Fruit fly (Drosophila melanogaster): ENCODE measurements around the gene CG11695.
"Not testable (repeated sequence)": the region's sequence is repeated elsewhere in the genome, so short reads cannot be mapped to it uniquely, and the experiment has no call there.

The CG11695 gene

dm6 chrX:11580200-11580840, 3.6 kb downstream of the CG11695 start, which contains the start of gene nod:
nod (plus strand) TSS chrX:11580772.
- TF ChIP-seq ey (GFP tag; optimal IDR thresholded peaks at IDR 0.05) (peak; percentile 63), woc (GFP tag; optimal IDR thresholded peaks at IDR 0.05) (no peak), brk (GFP tag; optimal IDR thresholded peaks at IDR 0.05) (no peak), Vsx2 (GFP tag; optimal IDR thresholded peaks at IDR 0.05; ENCODE audit: partially characterized antibody) (no peak), br (GFP tag; optimal IDR thresholded peaks at IDR 0.05) (peak; percentile 34), CrebA (GFP tag; optimal IDR thresholded peaks at IDR 0.05; ENCODE audit: borderline replicate concordance) (no peak), Hr83 (GFP tag; optimal IDR thresholded peaks at IDR 0.05; ENCODE audit: poor library complexity, severe bottlenecking) (peak; percentile 64), sage (GFP tag; optimal IDR thresholded peaks at IDR 0.05) (no peak), h (GFP tag; optimal IDR thresholded peaks at IDR 0.05) (peak; percentile 40), rgr (GFP tag; optimal IDR thresholded peaks at IDR 0.05) (peak; percentile 65), Sp1 (GFP tag; optimal IDR thresholded peaks at IDR 0.05) (peak; percentile 43), foxo (GFP tag; optimal IDR thresholded peaks at IDR 0.05) (peak in 1 of 2 experiments; percentile 71), Dif (GFP tag; optimal IDR thresholded peaks at IDR 0.05; ENCODE audit: partially characterized antibody) (no peak), dmrt93B (GFP tag; optimal IDR thresholded peaks at IDR 0.05) (no peak), CG32264 (GFP tag; optimal IDR thresholded peaks at IDR 0.05) (no peak), lola (GFP tag; optimal IDR thresholded peaks at IDR 0.05) (no peak), Jra (GFP tag; optimal IDR thresholded peaks at IDR 0.05) (no peak), tai (GFP tag; optimal IDR thresholded peaks at IDR 0.05) (no peak), GATAd (GFP tag; optimal IDR thresholded peaks at IDR 0.05) (no peak), Hr78 (GFP tag; optimal IDR thresholded peaks at IDR 0.05) (no peak), psq (GFP tag; optimal IDR thresholded peaks at IDR 0.05) (peak; percentile 42), HLH106 (tag; optimal IDR thresholded peaks at IDR 0.05) (peak; percentile 54), N (GFP tag; optimal IDR thresholded peaks at IDR 0.05) (no peak), fru (GFP tag; optimal IDR thresholded peaks at IDR 0.05) (peak; percentile 74), dl (GFP tag; optimal IDR thresholded peaks at IDR 0.05; ENCODE audit: insufficient read depth in 1 of 2, partially characterized antibody in 2 of 2) (no peak), OdsH (GFP tag; optimal IDR thresholded peaks at IDR 0.05) (peak; percentile 29), Abd-B (GFP tag; optimal IDR thresholded peaks at IDR 0.05) (no peak), Hnf4 (GFP tag; optimal IDR thresholded peaks at IDR 0.05) (no peak), CG9705 (GFP tag; optimal IDR thresholded peaks at IDR 0.05) (peak; percentile 36), sv (GFP tag; optimal IDR thresholded peaks at IDR 0.05) (peak; percentile 38)

dm6 chrX:11584075-11584474, 7.4 kb downstream of the CG11695 start, which contains the start of gene pkm:
pkm (minus strand) TSS chrX:11584175.
- TF ChIP-seq woc (GFP tag; optimal IDR thresholded peaks at IDR 0.05) (no peak), foxo (GFP tag; optimal IDR thresholded peaks at IDR 0.05) (no peak), sage (GFP tag; optimal IDR thresholded peaks at IDR 0.05) (no peak), Hnf4 (GFP tag; optimal IDR thresholded peaks at IDR 0.05) (no peak), Hr78 (GFP tag; optimal IDR thresholded peaks at IDR 0.05) (no peak), tai (GFP tag; optimal IDR thresholded peaks at IDR 0.05) (no peak), Dfd (GFP tag; optimal IDR thresholded peaks at IDR 0.05) (no peak), dsf (GFP tag; optimal IDR thresholded peaks at IDR 0.05; ENCODE audit: borderline replicate concordance) (no peak), Myc (optimal IDR thresholded peaks at IDR 0.05) (no peak), sv (GFP tag; optimal IDR thresholded peaks at IDR 0.05) (no peak), Dif (GFP tag; optimal IDR thresholded peaks at IDR 0.05; ENCODE audit: partially characterized antibody) (no peak)

- not testable (repeated sequence) for TF ChIP-seq Vsx2 (GFP tag; optimal IDR thresholded peaks at IDR 0.05; ENCODE audit: partially characterized antibody); Hnf4 (GFP tag; optimal IDR thresholded peaks at IDR 0.05); CG9705 (GFP tag; optimal IDR thresholded peaks at IDR 0.05)
These were observed 22.9 kb downstream of the CG11695 start, which contains the start of gene rho-4 for dm6 chrX:11599589-11599988. rho-4 (plus strand) TSS chrX:11599838.

- TF ChIP-seq ey (GFP tag; optimal IDR thresholded peaks at IDR 0.05) (peak; percentile 51), Mio (GFP tag; optimal IDR thresholded peaks at IDR 0.05) (no peak), jim (GFP tag; optimal IDR thresholded peaks at IDR 0.05) (no peak), sv (GFP tag; optimal IDR thresholded peaks at IDR 0.05) (no peak), rgr (GFP tag; optimal IDR thresholded peaks at IDR 0.05) (peak; percentile 41), Myc (optimal IDR thresholded peaks at IDR 0.05) (no peak), Sp1 (GFP tag; optimal IDR thresholded peaks at IDR 0.05) (peak; percentile 38), CG32264 (GFP tag; optimal IDR thresholded peaks at IDR 0.05) (no peak), CG9705 (GFP tag; optimal IDR thresholded peaks at IDR 0.05) (no peak), usp (GFP tag; optimal IDR thresholded peaks at IDR 0.05) (no peak), N (GFP tag; optimal IDR thresholded peaks at IDR 0.05) (no peak), Jra (GFP tag; optimal IDR thresholded peaks at IDR 0.05) (peak; percentile 74), psq (GFP tag; optimal IDR thresholded peaks at IDR 0.05) (peak; percentile 32), fru (GFP tag; optimal IDR thresholded peaks at IDR 0.05) (no peak), dl (GFP tag; optimal IDR thresholded peaks at IDR 0.05; ENCODE audit: insufficient read depth in 1 of 2, partially characterized antibody in 2 of 2) (no peak), br (GFP tag; optimal IDR thresholded peaks at IDR 0.05) (peak; percentile 62), woc (GFP tag; optimal IDR thresholded peaks at IDR 0.05) (peak; percentile 59), dmrt93B (GFP tag; optimal IDR thresholded peaks at IDR 0.05) (no peak), brk (GFP tag; optimal IDR thresholded peaks at IDR 0.05) (no peak), Hr78 (GFP tag; optimal IDR thresholded peaks at IDR 0.05) (no peak), tai (GFP tag; optimal IDR thresholded peaks at IDR 0.05) (no peak), lola (GFP tag; optimal IDR thresholded peaks at IDR 0.05) (no peak), OdsH (GFP tag; optimal IDR thresholded peaks at IDR 0.05) (no peak), dsf (GFP tag; optimal IDR thresholded peaks at IDR 0.05; ENCODE audit: borderline replicate concordance) (no peak), sage (GFP tag; optimal IDR thresholded peaks at IDR 0.05) (peak; percentile 47), Vsx2 (GFP tag; optimal IDR thresholded peaks at IDR 0.05; ENCODE audit: partially characterized antibody) (no peak), GATAd (GFP tag; optimal IDR thresholded peaks at IDR 0.05) (no peak), Abd-B (GFP tag; optimal IDR thresholded peaks at IDR 0.05) (no peak), HLH106 (tag; optimal IDR thresholded peaks at IDR 0.05) (peak; percentile 36)
These were observed 24.2 kb downstream of the CG11695 start for dm6 chrX:11600795-11601358.

Measured in whole organism, wandering third instar larva.